Fruit fly (Drosophila melanogaster) whole organism, embryonic: ENCODE results near the gene NaPi-III.

Source experiments
- CG10209 ChIP-seq: fragments of 200-800 bp; sonication (Bioruptor generic); optimal IDR thresholded peaks from 3 replicates; lab custom pipeline; 2017; ENCODE audit warnings: missing biosample characterization, mild to moderate bottlenecking, missing genetic modification characterization, missing genetic modification reagents
- CG10321 ChIP-seq: fragments of 200-800 bp; sonication (Bioruptor generic); IDR thresholded peaks from 2 replicates; pipeline ENCODE4 v1.3.6; 2022; ENCODE audit warnings: missing biosample characterization, missing genetic modification characterization
- CG12104 ChIP-seq: fragments of 200-800 bp; sonication (Bioruptor generic); optimal IDR thresholded peaks from 3 replicates; lab custom pipeline; 2016; ENCODE audit warnings: missing biosample characterization, missing genetic modification characterization
- CG1233 ChIP-seq: fragments of 200-800 bp; sonication (Bioruptor generic); optimal IDR thresholded peaks from 4 replicates; lab custom pipeline; 2018; ENCODE audit warnings: missing biosample characterization, mild to moderate bottlenecking, missing genetic modification characterization
- CG12659 ChIP-seq: fragments of 200-800 bp; sonication (Bioruptor generic); optimal IDR thresholded peaks from 3 replicates; lab custom pipeline; 2017; ENCODE audit warnings: mild to moderate bottlenecking, missing biosample characterization, missing genetic modification reagents, missing genetic modification characterization
- CG12744 ChIP-seq: fragments of 200-800 bp; sonication (Bioruptor generic); optimal IDR thresholded peaks from 2 replicates; lab custom pipeline; 2016; ENCODE audit warnings: missing biosample characterization, missing genetic modification characterization
- CG14667 ChIP-seq: fragments of 200-800 bp; sonication (Bioruptor generic); IDR thresholded peaks from 2 replicates; pipeline ENCODE4 v1.3.6; 2022; ENCODE audit warnings: missing biosample characterization, missing genetic modification characterization
- CG17359 ChIP-seq: fragments of 200-800 bp; sonication (Bioruptor generic); optimal IDR thresholded peaks from 3 replicates; lab custom pipeline; 2018; ENCODE audit warnings: missing biosample characterization, mild to moderate bottlenecking, missing genetic modification characterization, moderate library complexity
- CG17385 ChIP-seq: fragments of 200-800 bp; sonication (Bioruptor generic); optimal IDR thresholded peaks from 3 replicates; lab custom pipeline; 2018; ENCODE audit warnings: missing biosample characterization, mild to moderate bottlenecking, missing genetic modification characterization
- CG32772 ChIP-seq: fragments of 200-800 bp; sonication (Bioruptor generic); IDR thresholded peaks from 2 replicates; pipeline ENCODE4 v1.3.6; 2022; ENCODE audit warnings: missing biosample characterization, missing genetic modification characterization
- CG4424 ChIP-seq: fragments of 200-800 bp; sonication (Bioruptor generic); optimal IDR thresholded peaks from 3 replicates; lab custom pipeline; 2016; ENCODE audit warnings: missing biosample characterization, missing genetic modification characterization
- CG4730 ChIP-seq: fragments of 200-800 bp; sonication (Bioruptor generic); IDR thresholded peaks from 2 replicates; pipeline ENCODE4 v1.3.6; 2022; ENCODE audit warnings: missing biosample characterization, missing genetic modification characterization
- CG7786 ChIP-seq: fragments of 200-800 bp; sonication (Bioruptor generic); optimal IDR thresholded peaks from 2 replicates; lab custom pipeline; 2016; ENCODE audit warnings: missing biosample characterization, missing genetic modification characterization
- CG7963 ChIP-seq: fragments of 200-800 bp; sonication (Bioruptor generic); IDR thresholded peaks from 3 replicates; pipeline ENCODE4 v1.3.6; 2022; ENCODE audit warnings: missing biosample characterization, missing genetic modification characterization; ENCODE audit not compliant: partially characterized antibody
- CG7987 ChIP-seq: fragments of 200-800 bp; sonication (Bioruptor generic); optimal IDR thresholded peaks from 2 replicates; lab custom pipeline; 2018; ENCODE audit warnings: missing biosample characterization, mild to moderate bottlenecking, missing genetic modification characterization, moderate library complexity
- CG9727 ChIP-seq: fragments of 200-800 bp; sonication (Bioruptor generic); optimal IDR thresholded peaks from 3 replicates; lab custom pipeline; 2017; ENCODE audit warnings: missing biosample characterization, mild to moderate bottlenecking, missing genetic modification characterization
- CoRest ChIP-seq: fragments of 200-800 bp; sonication (Bioruptor generic); optimal IDR thresholded peaks from 3 replicates; lab custom pipeline; 2018; ENCODE audit warnings: missing biosample characterization, mild to moderate bottlenecking, missing genetic modification characterization, moderate library complexity
- D ChIP-seq, 2 experiments: fragments of 200-800 bp in 1 of 2; fragments of >200 bp in 1 of 2; sonication (Bioruptor generic) in 1 of 2; optimal IDR thresholded peaks; 2 replicates in 1 of 2; 3 replicates in 1 of 2; lab custom pipeline; 2017; ENCODE audit warnings: mild to moderate bottlenecking in 1 of 2, missing biosample characterization in 1 of 2, missing genetic modification characterization in 1 of 2, missing genetic modification reagents in 1 of 2
- Dad ChIP-seq: fragments of 200-800 bp; sonication (Bioruptor generic); optimal IDR thresholded peaks from 3 replicates; lab custom pipeline; 2016; ENCODE audit warnings: missing biosample characterization, missing genetic modification characterization
- H2.0 ChIP-seq: fragments of 200-800 bp; sonication (Bioruptor generic); IDR thresholded peaks from 2 replicates; pipeline ENCODE4 v1.3.6; 2022; ENCODE audit warnings: missing biosample characterization, missing genetic modification characterization
- HLH3B ChIP-seq: fragments of 200-800 bp; sonication (Bioruptor generic); IDR thresholded peaks from 2 replicates; pipeline ENCODE4 v1.3.6; 2022; ENCODE audit warnings: missing biosample characterization, missing genetic modification characterization
- Lhr ChIP-seq: fragments of 200-800 bp; sonication (Bioruptor generic); optimal IDR thresholded peaks from 3 replicates; lab custom pipeline; 2017; ENCODE audit warnings: mild to moderate bottlenecking, missing biosample characterization, missing genetic modification reagents, missing genetic modification characterization
- MBD-R2 ChIP-seq: fragments of 200-800 bp; sonication (Bioruptor generic); IDR thresholded peaks from 2 replicates; pipeline ENCODE4 v1.3.6; 2022; ENCODE audit warnings: missing biosample characterization, missing genetic modification characterization
- Pdp1 ChIP-seq, 2 experiments: fragments of 200-800 bp; sonication (Bioruptor generic); optimal IDR thresholded peaks; 3 replicates each; lab custom pipeline; 2016; ENCODE audit warnings: missing biosample characterization in 2 of 2, missing genetic modification characterization in 2 of 2, mild to moderate bottlenecking in 1 of 2, moderate library complexity in 1 of 2
- Sox100B ChIP-seq: fragments of 200-800 bp; sonication (Bioruptor generic); optimal IDR thresholded peaks from 3 replicates; lab custom pipeline; 2018; ENCODE audit warnings: missing biosample characterization, mild to moderate bottlenecking, missing genetic modification characterization
- YL-1 ChIP-seq: fragments of 200-800 bp; sonication (Bioruptor generic); optimal IDR thresholded peaks from 3 replicates; lab custom pipeline; 2017; ENCODE audit warnings: missing biosample characterization, mild to moderate bottlenecking, missing genetic modification characterization
- al ChIP-seq: fragments of 200-800 bp; sonication (Bioruptor generic); IDR thresholded peaks from 2 replicates; pipeline ENCODE4 v1.3.6; 2022; ENCODE audit warnings: missing biosample characterization, missing genetic modification characterization
- ap ChIP-seq: fragments of 200-800 bp; sonication (Bioruptor generic); IDR thresholded peaks from 2 replicates; pipeline ENCODE4 v1.3.6; 2022; ENCODE audit warnings: missing biosample characterization, missing genetic modification characterization
- cato ChIP-seq: fragments of 200-800 bp; sonication (Bioruptor generic); optimal IDR thresholded peaks from 2 replicates; lab custom pipeline; 2016; ENCODE audit warnings: missing biosample characterization, missing genetic modification characterization, borderline replicate concordance
- corto ChIP-seq: fragments of 200-800 bp; sonication (Bioruptor generic); optimal IDR thresholded peaks from 2 replicates; lab custom pipeline; 2016; ENCODE audit warnings: missing biosample characterization, mild to moderate bottlenecking, missing genetic modification characterization, moderate library complexity
- crol ChIP-seq: fragments of 200-800 bp; sonication (Bioruptor generic); IDR thresholded peaks from 2 replicates; pipeline ENCODE4 v1.3.6; 2022; ENCODE audit warnings: missing biosample characterization, missing genetic modification characterization
- da ChIP-seq: fragments of 200-800 bp; sonication (Bioruptor generic); optimal IDR thresholded peaks from 2 replicates; lab custom pipeline; 2016; ENCODE audit warnings: missing biosample characterization, missing genetic modification characterization
- eve ChIP-seq, 2 experiments: fragments of >200 bp; optimal IDR thresholded peaks; 2 replicates each; lab custom pipeline; 2017; ENCODE audit warnings: missing biosample characterization in 2 of 2, missing genetic modification characterization in 2 of 2
- eyg ChIP-seq: fragments of 200-800 bp; sonication (Bioruptor generic); optimal IDR thresholded peaks from 3 replicates; lab custom pipeline; 2016; ENCODE audit warnings: missing biosample characterization, missing genetic modification characterization
- grau ChIP-seq: fragments of 200-800 bp; optimal IDR thresholded peaks from 3 replicates; lab custom pipeline; 2019; ENCODE audit warnings: missing biosample characterization, mild to moderate bottlenecking, missing genetic modification characterization, moderate library complexity
- h ChIP-seq: fragments of >200 bp; optimal IDR thresholded peaks from 2 replicates; lab custom pipeline; 2017
- ham ChIP-seq: fragments of 200-800 bp; sonication (Bioruptor generic); IDR thresholded peaks from 2 replicates; pipeline ENCODE4 v1.3.6; 2022; ENCODE audit warnings: missing biosample characterization, missing genetic modification characterization
- ken ChIP-seq: fragments of 200-800 bp; sonication (Bioruptor generic); IDR thresholded peaks from 3 replicates; pipeline ENCODE4 v1.3.6; 2022; ENCODE audit warnings: missing biosample characterization, missing genetic modification characterization
- lilli ChIP-seq: fragments of 200-800 bp; sonication (Bioruptor generic); optimal IDR thresholded peaks from 3 replicates; lab custom pipeline; 2016; ENCODE audit warnings: missing biosample characterization, missing genetic modification characterization
- nerfin-2 ChIP-seq: fragments of 200-800 bp; sonication (Bioruptor generic); IDR thresholded peaks from 2 replicates; pipeline ENCODE4 v1.3.6; 2022; ENCODE audit warnings: missing biosample characterization, missing genetic modification characterization; ENCODE audit not compliant: partially characterized antibody
- onecut ChIP-seq: fragments of 200-800 bp; sonication (Bioruptor generic); IDR thresholded peaks from 2 replicates; pipeline ENCODE4 v1.3.6; 2022; ENCODE audit warnings: missing biosample characterization, missing genetic modification characterization
- pita ChIP-seq: fragments of 200-800 bp; sonication (Bioruptor generic); optimal IDR thresholded peaks from 2 replicates; lab custom pipeline; 2017; ENCODE audit warnings: missing biosample characterization, mild to moderate bottlenecking, missing genetic modification characterization
- sc ChIP-seq, 3 experiments: fragments of >200 bp in 2 of 3; fragments of 200-800 bp in 1 of 3; sonication (Bioruptor generic) in 1 of 3; optimal IDR thresholded peaks; 2 replicates in 2 of 3; 3 replicates in 1 of 3; lab custom pipeline; 2017; ENCODE audit warnings: mild to moderate bottlenecking in 1 of 3, missing biosample characterization in 1 of 3, missing genetic modification characterization in 1 of 3, missing genetic modification reagents in 1 of 3
- sim ChIP-seq: fragments of 200-800 bp; sonication (Bioruptor generic); IDR thresholded peaks from 2 replicates; pipeline ENCODE4 v1.3.6; 2022; ENCODE audit warnings: missing biosample characterization, missing genetic modification characterization
- sima ChIP-seq: fragments of 200-800 bp; sonication (Bioruptor generic); optimal IDR thresholded peaks from 2 replicates; lab custom pipeline; 2016; ENCODE audit warnings: missing biosample characterization, missing genetic modification characterization
- slou ChIP-seq: fragments of 200-800 bp; sonication (Bioruptor generic); optimal IDR thresholded peaks from 3 replicates; lab custom pipeline; 2016; ENCODE audit warnings: missing biosample characterization, missing genetic modification characterization
- stwl ChIP-seq: fragments of 200-800 bp; sonication (Bioruptor generic); optimal IDR thresholded peaks from 3 replicates; lab custom pipeline; 2018; ENCODE audit warnings: missing biosample characterization, mild to moderate bottlenecking, missing genetic modification characterization, moderate library complexity
- vnd ChIP-seq: fragments of 200-800 bp; sonication (Bioruptor generic); IDR thresholded peaks from 3 replicates; pipeline ENCODE4 v1.3.6; 2022; ENCODE audit warnings: missing biosample characterization, missing genetic modification characterization; ENCODE audit not compliant: partially characterized antibody
- zfh1 ChIP-seq: fragments of 200-800 bp; sonication (Bioruptor generic); IDR thresholded peaks from 3 replicates; pipeline ENCODE4 v1.3.6; 2022; ENCODE audit warnings: missing biosample characterization, missing genetic modification characterization

The NaPi-III gene

DNA sequence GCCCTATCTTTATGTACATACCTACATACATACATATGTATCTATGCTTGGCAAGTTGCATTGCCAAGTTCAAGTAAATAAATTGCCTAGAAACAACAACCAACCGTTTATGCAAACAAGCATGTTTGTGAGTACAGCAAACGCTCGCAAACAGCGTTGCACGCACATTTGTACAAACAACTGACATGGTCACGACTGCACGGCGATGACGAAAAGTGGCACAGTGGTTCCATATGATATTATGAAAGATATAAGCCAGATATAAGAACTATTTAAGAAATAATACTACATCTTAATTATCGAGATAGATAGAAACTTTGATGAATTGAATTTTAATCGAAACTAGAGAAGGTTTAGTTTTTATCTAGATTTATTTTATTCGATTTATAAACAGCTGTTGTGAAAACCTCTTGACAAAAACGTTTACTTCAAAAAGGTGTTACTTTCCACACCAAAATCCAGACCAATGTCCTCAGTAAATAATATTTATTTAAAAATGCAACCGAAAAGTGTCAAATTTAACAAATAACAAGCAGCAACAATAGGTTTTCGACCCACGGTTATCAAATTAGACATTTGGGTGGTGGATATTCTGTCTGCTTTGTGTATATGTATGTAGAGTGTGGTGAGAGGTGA lies 33.2 kb upstream of the NaPi-III start (continued):
- TF ChIP-seq CG7963 (GFP tag; lab: Robert Waterston, UW) (no peak), CG7987 (peak; percentile 81), corto (GFP tag; lab: Kevin White, UChicago) (peak; percentile 49), HLH3B (peak; percentile 71), onecut (peak; percentile 79), ken (GFP tag; lab: Robert Waterston, UW) (no peak), CG12659 (GFP tag; lab: Kevin White, UChicago) (peak; percentile 96), CG4424 (GFP tag; lab: Kevin White, UChicago) (peak; percentile 94), CG32772 (GFP tag; lab: Robert Waterston, UW) (peak; percentile 59), crol (GFP tag; lab: Robert Waterston, UW) (no peak), CG4730 (GFP tag; lab: Robert Waterston, UW) (peak; percentile 49), al (GFP tag; lab: Robert Waterston, UW) (peak; percentile 47; the same call in 1 of the 2 replicates), zfh1 (GFP tag; lab: Robert Waterston, UW) (peak; percentile 88), vnd (peak; percentile 50; the same call in 1 of the 3 replicates), CG12744 (GFP tag; lab: Kevin White, UChicago) (peak; percentile 64), CG9727 (peak; percentile 97), Lhr (peak; percentile 81), sima (GFP tag; lab: Kevin White, UChicago) (no peak), eve (GFP tag; optimal IDR thresholded peaks at IDR 0.05; lab: Kevin White, UChicago) (peak; percentile 1 to 98), MBD-R2 (GFP tag; lab: Robert Waterston, UW) (peak; percentile 23; the same call in 1 of the 2 replicates), h (no peak), stwl (tag; lab: Kevin White, UChicago) (peak; percentile 18), sim (peak; percentile 71), slou (GFP tag; lab: Kevin White, UChicago) (peak; percentile 40), CG12104 (GFP tag; lab: Kevin White, UChicago) (peak; percentile 87), CG7786 (peak; percentile 63), da (GFP tag; lab: Kevin White, UChicago) (peak; percentile 67), sc (optimal IDR thresholded peaks at IDR 0.05; lab: Kevin White, UChicago) (no peak), sc (GFP tag; optimal IDR thresholded peaks at IDR 0.05; lab: Kevin White, UChicago) (peak; percentile 89), Pdp1 (GFP tag; optimal IDR thresholded peaks at IDR 0.05; lab: Kevin White, UChicago) (peak; percentile 73 to 84), ham (GFP tag; lab: Robert Waterston, UW) (no peak), CG10321 (GFP tag; lab: Robert Waterston, UW) (peak; percentile 54; the same call in 1 of the 2 replicates), Dad (GFP tag; lab: Kevin White, UChicago) (peak; percentile 63), nerfin-2 (GFP tag; lab: Robert Waterston, UW) (no peak), cato (GFP tag; lab: Kevin White, UChicago) (peak; percentile 82), CG14667 (GFP tag; lab: Robert Waterston, UW) (peak; percentile 67; the same call in 1 of the 2 replicates), lilli (GFP tag; lab: Kevin White, UChicago) (peak; percentile 89), YL-1 (GFP tag; lab: Kevin White, UChicago) (peak; percentile 81), ap (peak; percentile 36), grau (tag; lab: Kevin White, UChicago) (peak; percentile 92), pita (GFP tag; lab: Kevin White, UChicago) (no peak), H2.0 (GFP tag; lab: Robert Waterston, UW) (peak; percentile 54), eyg (peak; percentile 77), CG17359 (tag; lab: Kevin White, UChicago) (peak; percentile 75), D (optimal IDR thresholded peaks at IDR 0.05; lab: Kevin White, UChicago) (no peak), D (GFP tag; optimal IDR thresholded peaks at IDR 0.05; lab: Kevin White, UChicago) (peak; percentile 87), CG10209 (GFP tag; lab: Kevin White, UChicago) (peak; percentile 92), CG17385 (GFP tag; lab: Kevin White, UChicago) (peak; percentile 91), CoRest (peak; percentile 95), CG1233 (GFP tag; lab: Kevin White, UChicago) (peak; percentile 85), Sox100B (GFP tag; lab: Kevin White, UChicago) (peak; percentile 97)
